Fruit fly (Drosophila melanogaster): ENCODE data around the gene Ugt37A1.

Ugt37A1 gene

dm6 chr2L:20326317-20326716, 47.6 kb downstream of the Ugt37A1 start (continued):
- TF ChIP-seq stc (GFP tag; IDR thresholded peaks at IDR 0.05), result peak; percentile 88
- peak; percentile 35; the same call in 1 of the 2 replicates for TF ChIP-seq danr (GFP tag; IDR thresholded peaks at IDR 0.05)
- TF ChIP-seq luna (GFP tag; optimal IDR thresholded peaks at IDR 0.05), result no peak
- TF ChIP-seq lab (GFP tag; optimal IDR thresholded peaks at IDR 0.05), result peak; percentile 85
- peak; percentile 74 for TF ChIP-seq Ada2b (GFP tag; IDR thresholded peaks at IDR 0.05)
- TF ChIP-seq E2f2 (GFP tag; IDR thresholded peaks at IDR 0.05), result 0 out of 2 replicates have a peak, but pooled peaks have one; percentile 8
- TF ChIP-seq CG10543 (GFP tag; optimal IDR thresholded peaks at IDR 0.05), result no peak
- TF ChIP-seq fd3F (GFP tag; optimal IDR thresholded peaks at IDR 0.05), result peak; percentile 14
- TF ChIP-seq rib (GFP tag; IDR thresholded peaks at IDR 0.05), result no peak
- no peak for TF ChIP-seq eve (GFP tag; optimal IDR thresholded peaks at IDR 0.05)
- no peak for TF ChIP-seq schlank (tag; optimal IDR thresholded peaks at IDR 0.05)
- TF ChIP-seq Xbp1 (GFP tag; optimal IDR thresholded peaks at IDR 0.05), result peak; percentile 50
- TF ChIP-seq CG18011 (GFP tag; optimal IDR thresholded peaks at IDR 0.05), result no peak
- TF ChIP-seq gsb (GFP tag; IDR thresholded peaks at IDR 0.05), result peak; percentile 60; the same call in 1 of the 2 replicates
- peak; percentile 80 for TF ChIP-seq CG5245 (GFP tag; optimal IDR thresholded peaks at IDR 0.05)
- TF ChIP-seq ranshi (GFP tag; IDR thresholded peaks at IDR 0.05), result peak; percentile 69
- peak; percentile 49 for TF ChIP-seq pnt (GFP tag; optimal IDR thresholded peaks at IDR 0.05)
- no peak for TF ChIP-seq CG1832 (GFP tag; optimal IDR thresholded peaks at IDR 0.05)
- TF ChIP-seq Vsx1 (GFP tag; optimal IDR thresholded peaks at IDR 0.05), result peak; percentile 26
- TF ChIP-seq HmgD (GFP tag; optimal IDR thresholded peaks at IDR 0.05), result no peak
- no peak for TF ChIP-seq yki (optimal IDR thresholded peaks at IDR 0.05)
- peak; percentile 82 for TF ChIP-seq dmrt99B (tag; optimal IDR thresholded peaks at IDR 0.05)
- TF ChIP-seq CG11247 (GFP tag; IDR thresholded peaks at IDR 0.05), result peak; percentile 37; the same call in 1 of the 2 replicates
- no peak for TF ChIP-seq BEAF-32 (GFP tag; optimal IDR thresholded peaks at IDR 0.05)
- TF ChIP-seq vvl (GFP tag; IDR thresholded peaks at IDR 0.05), result peak; percentile 94
- peak; percentile 84 for TF ChIP-seq B-H1 (GFP tag; IDR thresholded peaks at IDR 0.05)
- no peak for TF ChIP-seq Hand (GFP tag; optimal IDR thresholded peaks at IDR 0.05)
- peak; percentile 31 for TF ChIP-seq Sox100B (GFP tag; optimal IDR thresholded peaks at IDR 0.05)
- TF ChIP-seq emc (GFP tag; optimal IDR thresholded peaks at IDR 0.05), result peak; percentile 54
- TF ChIP-seq Xrp1 (GFP tag; IDR thresholded peaks at IDR 0.05), result peak; percentile 94
- TF ChIP-seq toy (GFP tag; IDR thresholded peaks at IDR 0.05), result peak; percentile 66; the same call in 1 of the 2 replicates
- peak; percentile 71 to 79 for TF ChIP-seq dpn (GFP tag; optimal IDR thresholded peaks at IDR 0.05)
- TF ChIP-seq CG12299 (tag; optimal IDR thresholded peaks at IDR 0.05), result no peak
- peak; percentile 67 for TF ChIP-seq Taf1 (GFP tag; IDR thresholded peaks at IDR 0.05)
- peak; percentile 48 for TF ChIP-seq CG7556 (GFP tag; optimal IDR thresholded peaks at IDR 0.05)
- TF ChIP-seq Mrtf (GFP tag; IDR thresholded peaks at IDR 0.05), result peak; percentile 83; the same call in 2 of the 3 replicates
- TF ChIP-seq scrt (GFP tag; optimal IDR thresholded peaks at IDR 0.05), result peak; percentile 70
- TF ChIP-seq MBD-R2 (GFP tag; IDR thresholded peaks at IDR 0.05), result no peak
- peak; percentile 75 for TF ChIP-seq D19A (tag; optimal IDR thresholded peaks at IDR 0.05)
- TF ChIP-seq PHDP (tag; optimal IDR thresholded peaks at IDR 0.05), result peak; percentile 60
- peak; percentile 50 for TF ChIP-seq CoRest (tag; optimal IDR thresholded peaks at IDR 0.05)
- TF ChIP-seq CG9609 (GFP tag; optimal IDR thresholded peaks at IDR 0.05), result peak; percentile 27
- no peak for TF ChIP-seq mirr (GFP tag; optimal IDR thresholded peaks at IDR 0.05)
- TF ChIP-seq ash1 (GFP tag; optimal IDR thresholded peaks at IDR 0.05), result no peak
- TF ChIP-seq Bdp1 (GFP tag; optimal IDR thresholded peaks at IDR 0.05), result no peak
- TF ChIP-seq hbn (GFP tag; IDR thresholded peaks at IDR 0.05; ENCODE audit: partially characterized antibody), result no peak
- peak; percentile 83 for TF ChIP-seq CG8765 (GFP tag; IDR thresholded peaks at IDR 0.05)
- TF ChIP-seq seq (GFP tag; IDR thresholded peaks at IDR 0.05), result peak; percentile 41; the same call in 1 of the 2 replicates
- no peak for TF ChIP-seq inv (GFP tag; IDR thresholded peaks at IDR 0.05; ENCODE audit: partially characterized antibody)
- peak; percentile 35 for TF ChIP-seq CG12104 (GFP tag; optimal IDR thresholded peaks at IDR 0.05)
- peak; percentile 89 for TF ChIP-seq Awh (GFP tag; IDR thresholded peaks at IDR 0.05)

All from whole organism, embryonic.